Worm (Caenorhabditis elegans) whole organism, L2 larva: ENCODE measurements around the gene F40G9.6.

ENCODE experiments used
- C34F6.9 ChIP-seq: fragments of 150-350 bp; optimal IDR thresholded peaks from 2 replicates; lab custom pipeline; 2014; ENCODE audit warnings: missing biosample characterization, missing genetic modification characterization
- F13H6.1 ChIP-seq: sonication (generic microtip); optimal IDR thresholded peaks from 2 replicates; lab custom pipeline; 2016; ENCODE audit warnings: missing genetic modification characterization, missing compliant biosample characterization
- ZK546.5 ChIP-seq: sonication (generic microtip); optimal IDR thresholded peaks from 2 replicates; lab custom pipeline; 2017; ENCODE audit warnings: missing biosample characterization, missing genetic modification characterization
- alr-1 ChIP-seq: fragments of 150-350 bp; optimal IDR thresholded peaks from 2 replicates; lab custom pipeline; 2014; ENCODE audit warnings: missing biosample characterization, missing genetic modification characterization
- aly-2 ChIP-seq: fragments of 150-350 bp; optimal IDR thresholded peaks from 2 replicates; lab custom pipeline; 2014; ENCODE audit warnings: missing biosample characterization, missing genetic modification characterization
- ama-1 ChIP-seq: fragments of 150-350 bp; optimal IDR thresholded peaks from 2 replicates; lab custom pipeline; 2018; ENCODE audit warnings: inconsistent platforms
- blmp-1 ChIP-seq: sonication (generic microtip); optimal IDR thresholded peaks from 2 replicates; lab custom pipeline; 2017; ENCODE audit warnings: missing genetic modification characterization, mild to moderate bottlenecking, missing compliant biosample characterization, antibody characterized with exemption, moderate library complexity; ENCODE audit not compliant: insufficient read depth
- ceh-16 ChIP-seq: fragments of 150-350 bp; optimal IDR thresholded peaks from 2 replicates; lab custom pipeline; 2014; ENCODE audit warnings: missing biosample characterization, missing genetic modification characterization
- ceh-82 ChIP-seq: fragments of 150-350 bp; optimal IDR thresholded peaks from 2 replicates; lab custom pipeline; 2014; ENCODE audit warnings: missing biosample characterization, missing genetic modification characterization
- crh-2 ChIP-seq: sonication (generic microtip); optimal IDR thresholded peaks from 2 replicates; lab custom pipeline; 2017; ENCODE audit warnings: missing biosample characterization, missing genetic modification characterization
- dmd-4 ChIP-seq: sonication (generic microtip); optimal IDR thresholded peaks from 2 replicates; lab custom pipeline; 2017; ENCODE audit warnings: missing biosample characterization, missing genetic modification characterization
- egl-27 ChIP-seq: sonication (generic microtip); optimal IDR thresholded peaks from 3 replicates; lab custom pipeline; 2017; ENCODE audit warnings: missing biosample characterization, missing genetic modification reagents, missing genetic modification characterization
- elt-3 ChIP-seq: sonication (generic microtip); optimal IDR thresholded peaks from 2 replicates; lab custom pipeline; 2017; ENCODE audit warnings: missing biosample characterization, missing genetic modification characterization
- fos-1 ChIP-seq: fragments of 150-350 bp; optimal IDR thresholded peaks from 2 replicates; lab custom pipeline; 2014; ENCODE audit warnings: missing biosample characterization, missing genetic modification characterization
- gmeb-1 ChIP-seq: fragments of 150-350 bp; optimal IDR thresholded peaks from 2 replicates; lab custom pipeline; 2014; ENCODE audit warnings: missing biosample characterization, missing genetic modification characterization
- lin-13 ChIP-seq: fragments of 150-350 bp; optimal IDR thresholded peaks from 2 replicates; lab custom pipeline; 2014; ENCODE audit warnings: missing biosample characterization, missing genetic modification reagents, missing genetic modification characterization
- lin-39 ChIP-seq: fragments of 150-350 bp; optimal IDR thresholded peaks from 2 replicates; lab custom pipeline; 2014; ENCODE audit warnings: missing biosample characterization, missing genetic modification reagents, missing genetic modification characterization
- mdl-1 ChIP-seq, 2 experiments: fragments of 150-350 bp in 1 of 2; sonication (generic microtip) in 1 of 2; optimal IDR thresholded peaks; 2 replicates each; lab custom pipeline; 2017; ENCODE audit warnings: missing biosample characterization in 2 of 2, missing genetic modification characterization in 2 of 2
- nhr-10 ChIP-seq: sonication (generic microtip); optimal IDR thresholded peaks from 2 replicates; lab custom pipeline; 2017; ENCODE audit warnings: missing biosample characterization, missing genetic modification characterization
- nhr-11 ChIP-seq: fragments of 150-350 bp; optimal IDR thresholded peaks from 2 replicates; lab custom pipeline; 2014; ENCODE audit warnings: missing biosample characterization, missing genetic modification characterization
- nhr-12 ChIP-seq: fragments of 150-350 bp; optimal IDR thresholded peaks from 2 replicates; lab custom pipeline; 2014; ENCODE audit warnings: missing biosample characterization, missing genetic modification characterization
- nhr-21 ChIP-seq: fragments of 150-350 bp; optimal IDR thresholded peaks from 2 replicates; lab custom pipeline; 2014; ENCODE audit warnings: missing biosample characterization, missing genetic modification characterization
- nhr-23 ChIP-seq: fragments of 150-350 bp; optimal IDR thresholded peaks from 2 replicates; lab custom pipeline; 2014; ENCODE audit warnings: missing biosample characterization, missing genetic modification reagents, missing genetic modification characterization
- nhr-237 ChIP-seq: fragments of 150-350 bp; optimal IDR thresholded peaks from 2 replicates; lab custom pipeline; 2014; ENCODE audit warnings: missing biosample characterization, missing genetic modification characterization
- nhr-77 ChIP-seq: fragments of 150-350 bp; optimal IDR thresholded peaks from 2 replicates; lab custom pipeline; 2014; ENCODE audit warnings: missing biosample characterization, missing genetic modification characterization
- peb-1 ChIP-seq: fragments of 150-350 bp; optimal IDR thresholded peaks from 2 replicates; lab custom pipeline; 2014; ENCODE audit warnings: missing biosample characterization, missing genetic modification characterization
- skn-1 ChIP-seq: sonication (generic microtip); optimal IDR thresholded peaks from 2 replicates; lab custom pipeline; 2017; ENCODE audit warnings: missing biosample characterization, missing genetic modification characterization
- sma-3 ChIP-seq: sonication (generic microtip); optimal IDR thresholded peaks from 2 replicates; lab custom pipeline; 2016; ENCODE audit warnings: missing genetic modification reagents, missing genetic modification characterization, missing compliant biosample characterization
- snpc-4 ChIP-seq: fragments of 150-350 bp; optimal IDR thresholded peaks from 2 replicates; lab custom pipeline; 2014; ENCODE audit warnings: missing biosample characterization, missing genetic modification characterization
- unc-55 ChIP-seq: fragments of 150-350 bp; sonication (generic microtip); optimal IDR thresholded peaks from 3 replicates; lab custom pipeline; 2014; ENCODE audit warnings: missing biosample characterization, missing genetic modification reagents, missing genetic modification characterization
- unc-62 ChIP-seq: fragments of 150-350 bp; optimal IDR thresholded peaks from 2 replicates; lab custom pipeline; 2014; ENCODE audit warnings: missing biosample characterization, missing genetic modification reagents, missing genetic modification characterization
- zag-1 ChIP-seq: fragments of 150-350 bp; optimal IDR thresholded peaks from 2 replicates; lab custom pipeline; 2014; ENCODE audit warnings: missing biosample characterization, missing genetic modification characterization
- ztf-1 ChIP-seq: fragments of 200-800 bp; sonication (Bioruptor generic); conservative IDR thresholded peaks from 2 replicates; pipeline ENCODE4 v1.3.6; 2022; ENCODE audit warnings: missing genetic modification characterization, missing compliant biosample characterization
- ztf-11 ChIP-seq: sonication (generic microtip); optimal IDR thresholded peaks from 2 replicates; lab custom pipeline; 2017; ENCODE audit warnings: missing biosample characterization, missing genetic modification characterization
- ztf-4 ChIP-seq: fragments of 150-350 bp; optimal IDR thresholded peaks from 2 replicates; lab custom pipeline; 2014; ENCODE audit warnings: missing biosample characterization, missing genetic modification characterization

The F40G9.6 gene

DNA sequence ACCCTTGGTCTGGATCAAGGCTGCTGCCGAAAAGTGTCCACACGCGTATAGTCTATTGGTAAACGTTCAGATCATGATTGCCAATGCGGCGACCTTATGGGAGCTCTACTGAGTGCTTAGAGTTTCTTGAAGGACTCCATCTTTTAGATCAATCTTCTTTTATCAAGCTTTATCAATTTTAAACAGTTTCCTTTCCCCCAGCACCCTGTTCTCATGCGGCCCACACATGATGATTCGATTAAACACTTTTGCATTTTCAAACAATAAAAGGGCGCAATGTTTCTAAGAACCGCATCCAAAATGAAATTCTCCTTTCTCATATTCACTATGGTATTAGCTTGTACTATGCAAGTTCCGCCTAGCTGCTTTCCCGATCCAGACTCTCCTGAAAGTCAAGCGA, 14.0 kb upstream of the F40G9.6 start, which contains the start of gene F40G9.7:
Gene F40G9.7 (plus strand): TSS at position 301 of the 400 bp plus-strand sequence.
- TF ChIP-seq elt-3 (tag; lab: Kevin White, UChicago) (no peak), alr-1 (tag; lab: Kevin White, UChicago) (no peak), ceh-82 (tag; lab: Kevin White, UChicago) (no peak), dmd-4 (tag; lab: Kevin White, UChicago) (no peak), blmp-1 (tag; lab: Kevin White, UChicago) (no peak), aly-2 (tag; lab: Kevin White, UChicago) (no peak), egl-27 (tag; lab: Kevin White, UChicago) (no peak), nhr-237 (tag; lab: Kevin White, UChicago) (no peak), ztf-1 (no peak), skn-1 (tag; lab: Kevin White, UChicago) (no peak), mdl-1 (tag; optimal IDR thresholded peaks at IDR 0.05; lab: Kevin White, UChicago) (no peak), lin-13 (GFP tag; lab: Kevin White, UChicago) (no peak), nhr-12 (tag; lab: Kevin White, UChicago) (no peak), ztf-11 (tag; lab: Kevin White, UChicago) (no peak), lin-39 (tag; lab: Kevin White, UChicago) (no peak), nhr-21 (tag; lab: Kevin White, UChicago) (no peak), nhr-11 (no peak), unc-55 (no peak)

- TF ChIP-seq nhr-23 (tag; lab: Kevin White, UChicago) (no peak), nhr-77 (no peak), ama-1 (lab: Kevin White, UChicago) (no peak), F13H6.1 (no peak), gmeb-1 (no peak), sma-3 (GFP tag; lab: Kevin White, UChicago) (no peak), unc-62 (GFP tag; lab: Kevin White, UChicago) (no peak), peb-1 (tag; lab: Kevin White, UChicago) (no peak), ZK546.5 (tag; lab: Kevin White, UChicago) (no peak), nhr-11 (no peak), ceh-16 (tag; lab: Kevin White, UChicago) (no peak), nhr-21 (tag; lab: Kevin White, UChicago) (no peak), mdl-1 (tag; optimal IDR thresholded peaks at IDR 0.05; lab: Kevin White, UChicago) (no peak), nhr-12 (tag; lab: Kevin White, UChicago) (no peak), ztf-1 (no peak), nhr-237 (tag; lab: Kevin White, UChicago) (no peak)
Observed at ce11 chrIII:169478-169877, 9.9 kb upstream of the F40G9.6 start, which contains the start of gene F40G9.18. TSS of gene F40G9.18 (minus strand) at chrIII:169578.

- no peak for TF ChIP-seq C34F6.9 (tag; lab: Kevin White, UChicago)
- TF ChIP-seq elt-3 (tag; lab: Kevin White, UChicago): no peak
Observed at ce11 chrIII:171617-172016, 7.7 kb upstream of the F40G9.6 start, which contains the start of the genes F40G9.9 and F40G9.12. TSS of gene F40G9.9 (minus strand) at chrIII:171717. TSS of gene F40G9.12 (plus strand) at chrIII:171847.

ce11 chrIII:173501-173900, 5.8 kb upstream of the F40G9.6 start, which contains the start of gene F40G9.19:
TSS of gene F40G9.19 (plus strand) at chrIII:173801.
- no peak for TF ChIP-seq nhr-10 (tag; lab: Kevin White, UChicago)
- no peak for TF ChIP-seq nhr-12 (tag; lab: Kevin White, UChicago)
- no peak for TF ChIP-seq ztf-4
- TF ChIP-seq ceh-82 (tag; lab: Kevin White, UChicago): no peak

- TF ChIP-seq egl-27 (tag; lab: Kevin White, UChicago) (no peak), ztf-4 (no peak), fos-1 (peak; percentile 53), zag-1 (no peak)
Observed at ce11 chrIII:175733-176132, 3.6 kb upstream of the F40G9.6 start, which contains the start of gene clec-148. TSS of gene clec-148 (minus strand) at chrIII:175833.

ce11 chrIII:177715-178114, 1.6 kb upstream of the F40G9.6 start, which contains the start of gene F40G9.14:
TSS of gene F40G9.14 (minus strand) at chrIII:177815.
- TF ChIP-seq snpc-4 (tag; lab: Kevin White, UChicago) (no peak), crh-2 (tag; lab: Kevin White, UChicago) (no peak), ztf-11 (tag; lab: Kevin White, UChicago) (no peak), aly-2 (tag; lab: Kevin White, UChicago) (no peak)
